Worm (Caenorhabditis elegans): Measurements from ENCODE around the gene col-13.

- TF ChIP-seq egl-27 (tag; optimal IDR thresholded peaks at IDR 0.05) (no peak), lsy-2 (tag; optimal IDR thresholded peaks at IDR 0.05) (peak in 1 of 2 experiments; percentile 41), lin-39 (tag; optimal IDR thresholded peaks at IDR 0.05) (no peak), snpc-4 (tag; optimal IDR thresholded peaks at IDR 0.05) (no peak), elt-1 (tag; optimal IDR thresholded peaks at IDR 0.05) (no peak)
Observed at ce11 chrV:10464746-10465145, 43.0 kb upstream of the col-13 start.
